Worm (Caenorhabditis elegans) whole organism, early embryonic: ENCODE measurements around the gene tin-10.

ENCODE experiments used
- ets-7 ChIP-seq: sonication (generic microtip); optimal IDR thresholded peaks from 2 replicates; lab custom pipeline; 2016; ENCODE audit warnings: missing genotype, missing genetic modification characterization, missing compliant biosample characterization
- tbx-11 ChIP-seq: fragments of 200-800 bp; sonication (Bioruptor generic); IDR thresholded peaks from 2 replicates; pipeline ENCODE4 v1.3.6; 2022; ENCODE audit warnings: missing genetic modification characterization, missing compliant biosample characterization

The tin-10 gene

DNA sequence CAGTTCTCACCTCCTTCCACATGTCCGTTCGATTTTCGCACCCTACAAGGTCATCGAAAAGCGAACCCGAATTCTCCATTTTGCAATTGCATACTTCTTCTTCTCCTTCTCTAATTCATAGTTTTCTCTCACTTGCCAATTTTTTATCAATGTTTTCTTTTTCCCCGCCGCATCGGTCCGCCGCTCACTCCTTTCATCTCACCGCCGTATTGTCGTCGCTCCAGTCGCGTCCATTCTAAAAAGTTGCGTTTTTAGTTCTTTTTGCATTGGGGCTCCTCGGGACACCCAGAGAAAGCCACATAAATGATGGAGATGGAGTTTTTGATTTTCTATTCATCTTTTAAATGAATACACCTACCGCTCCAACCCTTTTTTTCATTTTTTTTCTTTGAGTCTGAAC lies 51.3 kb downstream of the tin-10 start:
- no peak for TF ChIP-seq ets-7
- no peak for TF ChIP-seq tbx-11
